Worm (Caenorhabditis elegans) whole organism, young adult: ENCODE data around the gene mul-1.

ENCODE experiments used
- B0035.1 ChIP-seq: sonication (generic microtip); optimal IDR thresholded peaks from 2 replicates; lab custom pipeline; 2016; ENCODE audit warnings: missing genetic modification characterization, mild to moderate bottlenecking, missing compliant biosample characterization, missing genotype, missing genetic modification reagents
- B0336.3 ChIP-seq: fragments of 200-800 bp; sonication (Bioruptor generic); IDR thresholded peaks from 2 replicates; pipeline ENCODE4 v1.3.6; 2022; ENCODE audit warnings: missing genetic modification characterization, missing compliant biosample characterization
- F37B4.10 ChIP-seq: fragments of 200-800 bp; sonication (Bioruptor generic); IDR thresholded peaks from 2 replicates; pipeline ENCODE4 v1.3.6; 2022; ENCODE audit warnings: missing genetic modification characterization, missing compliant biosample characterization
- Y79H2A.3 ChIP-seq: fragments of 200-800 bp; sonication (Bioruptor generic); conservative IDR thresholded peaks from 2 replicates; pipeline ENCODE4 v1.3.6; 2022; ENCODE audit warnings: missing genetic modification reagents, missing genetic modification characterization, missing compliant biosample characterization
- ZK185.1 ChIP-seq: sonication (generic microtip); optimal IDR thresholded peaks from 2 replicates; lab custom pipeline; 2016; ENCODE audit warnings: mild to moderate bottlenecking, missing genetic modification characterization, missing compliant biosample characterization; ENCODE audit not compliant: poor library complexity, severe bottlenecking
- ama-1 ChIP-seq, 3 experiments: fragments of 150-350 bp in 1 of 3; sonication (generic microtip) in 2 of 3; optimal IDR thresholded peaks; 2 replicates each; lab custom pipeline; 2014 to 2018; ENCODE audit warnings: missing biosample characterization in 2 of 3, missing genetic modification characterization in 2 of 3, missing genetic modification reagents in 2 of 3
- aptf-2 ChIP-seq: fragments of 200-800 bp; sonication (Bioruptor generic); conservative IDR thresholded peaks from 2 replicates; pipeline ENCODE4 v1.3.6; 2022; ENCODE audit warnings: missing genetic modification reagents, missing genetic modification characterization, missing compliant biosample characterization
- atf-7 ChIP-seq: sonication (generic microtip); optimal IDR thresholded peaks from 2 replicates; lab custom pipeline; 2017; ENCODE audit warnings: mild to moderate bottlenecking, missing genetic modification characterization, missing compliant biosample characterization
- athp-1 ChIP-seq: sonication (generic microtip); optimal IDR thresholded peaks from 2 replicates; lab custom pipeline; 2017; ENCODE audit warnings: mild to moderate bottlenecking, missing genetic modification characterization, missing compliant biosample characterization
- bed-1 ChIP-seq: fragments of 200-800 bp; sonication (Bioruptor generic); IDR thresholded peaks from 2 replicates; pipeline ENCODE4 v1.3.6; 2022; ENCODE audit warnings: missing genetic modification reagents, missing genetic modification characterization, missing compliant biosample characterization
- ceh-100 ChIP-seq: fragments of 200-800 bp; sonication (Bioruptor generic); IDR thresholded peaks from 2 replicates; pipeline ENCODE4 v1.3.6; 2022; ENCODE audit warnings: missing genetic modification reagents, missing genetic modification characterization, missing compliant biosample characterization
- ceh-27 ChIP-seq: fragments of 200-800 bp; sonication (Bioruptor generic); optimal IDR thresholded peaks from 2 replicates; lab custom pipeline; 2018; ENCODE audit warnings: mild to moderate bottlenecking, missing genetic modification characterization, moderate library complexity, missing compliant biosample characterization
- ceh-40 ChIP-seq: fragments of 200-800 bp; sonication (Bioruptor generic); IDR thresholded peaks from 2 replicates; pipeline ENCODE4 v1.3.6; 2022; ENCODE audit warnings: missing genetic modification characterization, missing compliant biosample characterization
- dox-1 ChIP-seq: fragments of 200-800 bp; sonication (Bioruptor generic); IDR thresholded peaks from 2 replicates; pipeline ENCODE4 v1.3.6; 2022; ENCODE audit warnings: missing genetic modification reagents, missing genetic modification characterization, missing compliant biosample characterization
- dpl-1 ChIP-seq: fragments of 150-350 bp; optimal IDR thresholded peaks from 2 replicates; lab custom pipeline; 2014; ENCODE audit warnings: missing biosample characterization, missing genetic modification reagents, missing genetic modification characterization
- egl-18 ChIP-seq: fragments of 200-800 bp; sonication (Bioruptor generic); IDR thresholded peaks from 2 replicates; pipeline ENCODE4 v1.3.6; 2022; ENCODE audit warnings: missing genetic modification reagents, missing genetic modification characterization, missing compliant biosample characterization
- fkh-3 ChIP-seq: sonication (generic microtip); optimal IDR thresholded peaks from 2 replicates; lab custom pipeline; 2016; ENCODE audit warnings: mild to moderate bottlenecking, missing genetic modification characterization, missing compliant biosample characterization
- hrde-1 ChIP-seq: sonication (generic microtip); optimal IDR thresholded peaks from 2 replicates; lab custom pipeline; 2016; ENCODE audit warnings: missing genetic modification characterization, mild to moderate bottlenecking, missing compliant biosample characterization, moderate library complexity, missing genotype, missing genetic modification reagents, borderline replicate concordance
- let-607 ChIP-seq, 2 experiments: fragments of 200-800 bp in 1 of 2; sonication (Bioruptor generic) in 1 of 2; sonication (generic microtip) in 1 of 2; optimal IDR thresholded peaks; 2 replicates each; lab custom pipeline; 2016 to 2018; ENCODE audit warnings: mild to moderate bottlenecking in 2 of 2, missing compliant biosample characterization in 2 of 2, missing genetic modification characterization in 2 of 2, moderate library complexity in 2 of 2, missing genotype in 1 of 2
- lin-35 ChIP-seq, 3 experiments: fragments of 150-350 bp in 2 of 3; sonication (generic microtip) in 1 of 3; optimal IDR thresholded peaks; 2 replicates each; lab custom pipeline; 2014 to 2018; ENCODE audit warnings: missing biosample characterization in 3 of 3, missing genetic modification characterization in 3 of 3, missing genetic modification reagents in 3 of 3
- madf-6 ChIP-seq: fragments of 200-800 bp; sonication (Bioruptor generic); IDR thresholded peaks from 2 replicates; pipeline ENCODE4 v1.3.6; 2022; ENCODE audit warnings: missing genetic modification reagents, missing genetic modification characterization, missing compliant biosample characterization
- mcd-1 ChIP-seq: fragments of 200-800 bp; sonication (Bioruptor generic); IDR thresholded peaks from 2 replicates; pipeline ENCODE4 v1.3.6; 2022; ENCODE audit warnings: missing genetic modification reagents, missing genetic modification characterization, missing compliant biosample characterization
- nfya-1 ChIP-seq: sonication (generic microtip); optimal IDR thresholded peaks from 2 replicates; lab custom pipeline; 2017; ENCODE audit warnings: antibody characterized with exemption, missing compliant biosample characterization, missing genetic modification characterization, borderline replicate concordance; ENCODE audit not compliant: insufficient read depth
- nfya-2 ChIP-seq: fragments of 200-800 bp; sonication (Bioruptor generic); IDR thresholded peaks from 2 replicates; pipeline ENCODE4 v1.3.6; 2022; ENCODE audit warnings: missing genetic modification reagents, missing genetic modification characterization, missing compliant biosample characterization
- nhr-80 ChIP-seq: sonication (generic microtip); optimal IDR thresholded peaks from 2 replicates; lab custom pipeline; 2016; ENCODE audit warnings: missing genetic modification characterization, missing compliant biosample characterization
- pha-4 ChIP-seq: fragments of 150-350 bp; sonication (generic microtip); optimal IDR thresholded peaks from 2 replicates; lab custom pipeline; 2014; ENCODE audit warnings: missing biosample characterization, missing genetic modification reagents, missing genetic modification characterization
- rcor-1 ChIP-seq: fragments of 200-800 bp; sonication (Bioruptor generic); IDR thresholded peaks from 2 replicates; pipeline ENCODE4 v1.3.6; 2022; ENCODE audit warnings: missing genetic modification reagents, missing genetic modification characterization, missing compliant biosample characterization
- repo-1 ChIP-seq: sonication (generic microtip); optimal IDR thresholded peaks from 2 replicates; lab custom pipeline; 2017; ENCODE audit warnings: mild to moderate bottlenecking, missing genetic modification characterization, missing compliant biosample characterization
- rpc-1 ChIP-seq, 2 experiments: fragments of 150-350 bp in 1 of 2; sonication (generic microtip) in 1 of 2; optimal IDR thresholded peaks; 2 replicates each; lab custom pipeline; 2014 to 2018; ENCODE audit warnings: missing biosample characterization in 1 of 2, missing genetic modification characterization in 1 of 2, missing genetic modification reagents in 1 of 2, missing genotype in 1 of 2
- sdz-38 ChIP-seq: sonication (generic microtip); optimal IDR thresholded peaks from 2 replicates; lab custom pipeline; 2016; ENCODE audit warnings: missing genotype, missing genetic modification characterization, missing compliant biosample characterization
- sea-2 ChIP-seq: fragments of 200-800 bp; sonication (Bioruptor generic); IDR thresholded peaks from 2 replicates; pipeline ENCODE4 v1.3.6; 2022; ENCODE audit warnings: missing genetic modification characterization, missing compliant biosample characterization
- unc-62 ChIP-seq: fragments of 150-350 bp; optimal IDR thresholded peaks from 2 replicates; lab custom pipeline; 2014; ENCODE audit warnings: missing biosample characterization, missing genetic modification reagents, missing genetic modification characterization
- zim-3 ChIP-seq: sonication (generic microtip); optimal IDR thresholded peaks from 2 replicates; lab custom pipeline; 2017; ENCODE audit warnings: mild to moderate bottlenecking, missing genetic modification characterization, moderate library complexity, missing compliant biosample characterization
- ztf-6 ChIP-seq: fragments of 200-800 bp; sonication (Bioruptor generic); IDR thresholded peaks from 2 replicates; pipeline ENCODE4 v1.3.6; 2022; ENCODE audit warnings: missing genetic modification reagents, missing genetic modification characterization, missing compliant biosample characterization

mul-1 gene

ce11 chrIV:4120263-4120662, 2.7 kb downstream of the mul-1 start, which contains the start of gene F49F1.5:
Gene F49F1.5 (minus strand): TSS chrIV:4120415.
- TF ChIP-seq ceh-100 (GFP tag; lab: Robert Waterston, UW) (no peak), repo-1 (tag; lab: Kevin White, UChicago) (no peak), rcor-1 (GFP tag; lab: Robert Waterston, UW) (no peak), fkh-3 (no peak), sdz-38 (tag; lab: Kevin White, UChicago) (no peak), B0035.1 (tag; lab: Kevin White, UChicago) (no peak), let-607 (tag; optimal IDR thresholded peaks at IDR 0.05; lab: Kevin White, UChicago) (no peak), hrde-1 (tag; lab: Kevin White, UChicago) (no peak), nfya-2 (GFP tag; lab: Robert Waterston, UW) (no peak), Y79H2A.3 (no peak), aptf-2 (GFP tag; lab: Robert Waterston, UW) (no peak), dpl-1 (GFP tag; lab: Kevin White, UChicago) (no peak), F37B4.10 (GFP tag; lab: Robert Waterston, UW) (no peak), nfya-1 (tag; lab: Kevin White, UChicago) (no peak)

DNA sequence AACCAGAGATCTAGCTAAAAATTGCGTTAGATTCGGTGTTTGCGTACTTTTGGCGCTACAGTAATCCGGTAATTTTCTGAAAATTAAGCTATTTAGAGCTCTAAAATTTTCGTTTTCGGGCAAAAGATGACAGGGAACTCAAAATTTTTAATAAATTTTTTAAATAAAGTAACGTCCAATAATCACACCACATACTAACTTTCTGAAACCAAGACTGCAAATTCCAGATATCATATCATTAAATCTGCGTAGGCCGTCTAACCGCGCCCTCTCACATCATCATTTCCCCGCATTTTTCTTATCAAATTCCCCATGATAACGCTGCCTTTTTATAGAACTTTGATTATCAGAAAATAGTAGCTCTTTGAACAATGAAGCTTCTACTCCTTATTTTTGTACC, 5.5 kb downstream of the mul-1 start, which contains the start of gene drd-50:
Gene drd-50, plus strand, starts transcription at position 301 of the 400 bp plus-strand sequence.
- peak; percentile 17 for TF ChIP-seq nhr-80 (tag; lab: Kevin White, UChicago)
- TF ChIP-seq ZK185.1 (tag; lab: Kevin White, UChicago): no peak

- TF ChIP-seq mcd-1 (GFP tag; lab: Robert Waterston, UW) (no peak), unc-62 (GFP tag; lab: Kevin White, UChicago) (no peak), ztf-6 (GFP tag; lab: Robert Waterston, UW) (no peak), sea-2 (no peak), lin-35 (GFP tag; optimal IDR thresholded peaks at IDR 0.05; lab: Kevin White, UChicago) (no peak), egl-18 (no peak), bed-1 (no peak), pha-4 (tag; lab: Kevin White, UChicago) (no peak), B0336.3 (no peak), zim-3 (tag; lab: Kevin White, UChicago) (no peak), atf-7 (tag; lab: Kevin White, UChicago) (no peak), dox-1 (GFP tag; lab: Robert Waterston, UW) (no peak), rpc-1 (optimal IDR thresholded peaks at IDR 0.05; lab: Kevin White, UChicago) (no peak), rpc-1 (tag; optimal IDR thresholded peaks at IDR 0.05; lab: Kevin White, UChicago) (no peak), ceh-27 (no peak)
Observed at ce11 chrIV:4115634-4116033, 7.3 kb downstream of the mul-1 start, which contains the start of the genes F49F1.4 and F49F1.2. Gene F49F1.4 (minus strand): TSS chrIV:4115734. Gene F49F1.2 (plus strand): TSS chrIV:4115943.

- no peak for TF ChIP-seq madf-6
- no peak for TF ChIP-seq rcor-1 (GFP tag; lab: Robert Waterston, UW)
- no peak for TF ChIP-seq ceh-40 (GFP tag; lab: Robert Waterston, UW)
- TF ChIP-seq athp-1: no peak
- TF ChIP-seq ama-1 (optimal IDR thresholded peaks at IDR 0.05; lab: Kevin White, UChicago): no peak
- no peak for TF ChIP-seq ama-1 (GFP tag; optimal IDR thresholded peaks at IDR 0.05; lab: Kevin White, UChicago)
- TF ChIP-seq nfya-1 (tag; lab: Kevin White, UChicago): no peak
Observed at ce11 chrIV:4114526-4114925, 8.4 kb downstream of the mul-1 start, which contains the start of gene F49F1.15. Gene F49F1.15 (minus strand): TSS chrIV:4114626.
